Worm (Caenorhabditis elegans) whole organism, L3 larva: ENCODE results near the gene srt-19.
"Not testable (repeated sequence)": the region's sequence is repeated elsewhere in the genome, so short reads cannot be mapped to it uniquely, and the experiment has no call there.

Source experiments
- R02D3.7 ChIP-seq: fragments of 150-350 bp; optimal IDR thresholded peaks from 2 replicates; lab custom pipeline; 2014; ENCODE audit warnings: missing biosample characterization, missing genetic modification characterization
- ZK546.5 ChIP-seq: sonication (generic microtip); optimal IDR thresholded peaks from 2 replicates; lab custom pipeline; 2017; ENCODE audit warnings: missing biosample characterization, missing genetic modification characterization
- aly-2 ChIP-seq: fragments of 150-350 bp; optimal IDR thresholded peaks from 2 replicates; lab custom pipeline; 2014; ENCODE audit warnings: missing biosample characterization, missing genetic modification characterization
- ama-1 ChIP-seq: fragments of 150-350 bp; optimal IDR thresholded peaks from 2 replicates; lab custom pipeline; 2018
- ceh-16 ChIP-seq: sonication (generic microtip); optimal IDR thresholded peaks from 2 replicates; lab custom pipeline; 2017; ENCODE audit warnings: missing biosample characterization, missing genetic modification characterization
- ceh-28 ChIP-seq: fragments of 150-350 bp; optimal IDR thresholded peaks from 2 replicates; lab custom pipeline; 2014; ENCODE audit warnings: missing biosample characterization, missing genetic modification reagents, missing genetic modification characterization
- egl-27 ChIP-seq: sonication (generic microtip); optimal IDR thresholded peaks from 4 replicates; lab custom pipeline; 2017; ENCODE audit warnings: missing biosample characterization, missing genetic modification reagents, missing genetic modification characterization
- egl-5 ChIP-seq: fragments of 150-350 bp; optimal IDR thresholded peaks from 2 replicates; lab custom pipeline; 2017; ENCODE audit warnings: missing biosample characterization, missing genetic modification reagents, missing genetic modification characterization, inconsistent platforms
- elt-2 ChIP-seq: sonication (generic microtip); optimal IDR thresholded peaks from 2 replicates; lab custom pipeline; 2016; ENCODE audit warnings: missing genetic modification reagents, mild to moderate bottlenecking, missing genetic modification characterization, missing compliant biosample characterization
- elt-3 ChIP-seq, 3 experiments: fragments of 150-350 bp in 1 of 3; sonication (generic microtip) in 2 of 3; optimal IDR thresholded peaks; 2 replicates in 2 of 3; 4 replicates in 1 of 3; lab custom pipeline; 2014 to 2017; ENCODE audit warnings: missing biosample characterization in 3 of 3, missing genetic modification characterization in 3 of 3
- fkh-10 ChIP-seq: sonication (generic microtip); optimal IDR thresholded peaks from 2 replicates; lab custom pipeline; 2017; ENCODE audit warnings: missing biosample characterization, missing genetic modification reagents, missing genetic modification characterization
- fos-1 ChIP-seq: fragments of 150-350 bp; optimal IDR thresholded peaks from 2 replicates; lab custom pipeline; 2014; ENCODE audit warnings: missing biosample characterization, missing genetic modification characterization
- hmg-11 ChIP-seq: sonication (generic microtip); optimal IDR thresholded peaks from 2 replicates; lab custom pipeline; 2016; ENCODE audit warnings: missing genetic modification characterization, missing compliant biosample characterization
- jun-1 ChIP-seq: fragments of 150-350 bp; optimal IDR thresholded peaks from 2 replicates; lab custom pipeline; 2014; ENCODE audit warnings: missing biosample characterization, missing genetic modification reagents, missing genetic modification characterization
- lin-39 ChIP-seq: fragments of 150-350 bp; optimal IDR thresholded peaks from 2 replicates; lab custom pipeline; 2018; ENCODE audit warnings: missing biosample characterization, missing genetic modification reagents, missing genetic modification characterization
- lsy-12 ChIP-seq: sonication (generic microtip); optimal IDR thresholded peaks from 2 replicates; lab custom pipeline; 2016; ENCODE audit warnings: mild to moderate bottlenecking, missing genetic modification characterization, missing compliant biosample characterization
- mdl-1 ChIP-seq: fragments of 150-350 bp; optimal IDR thresholded peaks from 2 replicates; lab custom pipeline; 2014; ENCODE audit warnings: missing biosample characterization, missing genetic modification characterization
- mml-1 ChIP-seq: fragments of 150-350 bp; sonication (generic microtip); optimal IDR thresholded peaks from 3 replicates; lab custom pipeline; 2014; ENCODE audit warnings: missing biosample characterization, missing genetic modification characterization
- nfya-1 ChIP-seq: sonication (generic microtip); optimal IDR thresholded peaks from 2 replicates; lab custom pipeline; 2017; ENCODE audit warnings: missing genetic modification characterization, mild to moderate bottlenecking, missing compliant biosample characterization, antibody characterized with exemption, moderate library complexity; ENCODE audit not compliant: insufficient read depth
- nhr-11 ChIP-seq: fragments of 150-350 bp; optimal IDR thresholded peaks from 2 replicates; lab custom pipeline; 2014; ENCODE audit warnings: missing biosample characterization, missing genetic modification characterization
- nhr-12 ChIP-seq: fragments of 150-350 bp; optimal IDR thresholded peaks from 2 replicates; lab custom pipeline; 2014; ENCODE audit warnings: missing biosample characterization, missing genetic modification characterization
- nhr-23 ChIP-seq: fragments of 150-350 bp; optimal IDR thresholded peaks from 2 replicates; lab custom pipeline; 2014; ENCODE audit warnings: missing biosample characterization, missing genetic modification reagents, missing genetic modification characterization
- nhr-237 ChIP-seq: fragments of 150-350 bp; optimal IDR thresholded peaks from 2 replicates; lab custom pipeline; 2014; ENCODE audit warnings: missing biosample characterization, missing genetic modification characterization
- nhr-28 ChIP-seq: fragments of 150-350 bp; optimal IDR thresholded peaks from 2 replicates; lab custom pipeline; 2014; ENCODE audit warnings: missing biosample characterization, missing genetic modification characterization
- nhr-43 ChIP-seq: sonication (generic microtip); optimal IDR thresholded peaks from 2 replicates; lab custom pipeline; 2016; ENCODE audit warnings: mild to moderate bottlenecking, missing genetic modification characterization, missing compliant biosample characterization; ENCODE audit not compliant: poor library complexity, severe bottlenecking
- nhr-76 ChIP-seq: fragments of 150-350 bp; sonication (generic microtip); optimal IDR thresholded peaks from 5 replicates; lab custom pipeline; 2014; ENCODE audit warnings: missing biosample characterization, missing genetic modification characterization
- nhr-77 ChIP-seq: fragments of 150-350 bp; optimal IDR thresholded peaks from 2 replicates; lab custom pipeline; 2014; ENCODE audit warnings: missing biosample characterization, missing genetic modification characterization
- pha-4 ChIP-seq: fragments of 150-350 bp; optimal IDR thresholded peaks from 2 replicates; lab custom pipeline; 2014; ENCODE audit warnings: missing biosample characterization, missing genetic modification reagents, missing genetic modification characterization
- pqm-1 ChIP-seq: fragments of 150-350 bp; optimal IDR thresholded peaks from 2 replicates; lab custom pipeline; 2017; ENCODE audit warnings: missing biosample characterization, missing genetic modification characterization, inconsistent platforms
- sea-2 ChIP-seq: fragments of 150-350 bp; sonication (generic microtip); optimal IDR thresholded peaks from 4 replicates; lab custom pipeline; 2014; ENCODE audit warnings: missing biosample characterization, missing genetic modification reagents, missing genetic modification characterization
- snpc-4 ChIP-seq: fragments of 150-350 bp; optimal IDR thresholded peaks from 2 replicates; lab custom pipeline; 2014; ENCODE audit warnings: missing biosample characterization, missing genetic modification characterization
- tbx-2 ChIP-seq: sonication (generic microtip); optimal IDR thresholded peaks from 2 replicates; lab custom pipeline; 2016; ENCODE audit warnings: mild to moderate bottlenecking, missing genetic modification characterization, missing compliant biosample characterization
- unc-39 ChIP-seq: sonication (generic microtip); optimal IDR thresholded peaks from 4 replicates; lab custom pipeline; 2017; ENCODE audit warnings: missing biosample characterization, missing genetic modification characterization
- zag-1 ChIP-seq: fragments of 150-350 bp; optimal IDR thresholded peaks from 2 replicates; lab custom pipeline; 2014; ENCODE audit warnings: missing biosample characterization, missing genetic modification characterization
- ztf-11 ChIP-seq: fragments of 150-350 bp; optimal IDR thresholded peaks from 2 replicates; lab custom pipeline; 2014; ENCODE audit warnings: missing biosample characterization, missing genetic modification characterization
- ztf-4 ChIP-seq: fragments of 150-350 bp; optimal IDR thresholded peaks from 2 replicates; lab custom pipeline; 2014; ENCODE audit warnings: missing biosample characterization, missing genetic modification characterization

srt-19 gene

ce11 chrV:4284737-4285136 lies at the start of gene srt-19:
Gene srt-19 (plus strand): TSS chrV:4285037.
- not testable (repeated sequence) for TF ChIP-seq egl-5 (tag; lab: Kevin White, UChicago); ztf-4; jun-1 (tag; lab: Kevin White, UChicago)

- TF ChIP-seq nhr-11 (tag; lab: Kevin White, UChicago) (no peak), nhr-12 (no peak), egl-5 (tag; lab: Kevin White, UChicago) (no peak)
These were observed 48.7 kb upstream of the srt-19 start, which contains the start of gene nlp-13 for ce11 chrV:4236118-4236517. Gene nlp-13 (plus strand): TSS chrV:4236418.

ce11 chrV:4240292-4240691 lies 44.5 kb upstream of the srt-19 start, which contains the start of gene srh-204:
Gene srh-204 (minus strand): TSS chrV:4240392.
- TF ChIP-seq lin-39 (tag; lab: Kevin White, UChicago) = no peak
- TF ChIP-seq nhr-43 (tag; lab: Kevin White, UChicago) = no peak
- TF ChIP-seq ceh-28 = no peak
- TF ChIP-seq nhr-77 = no peak
- no peak for TF ChIP-seq ztf-4
- no peak for TF ChIP-seq R02D3.7 (tag; lab: Kevin White, UChicago)
- TF ChIP-seq fos-1 = no peak
- no peak for TF ChIP-seq pha-4 (tag; lab: Kevin White, UChicago)
- TF ChIP-seq nhr-28 (tag; lab: Kevin White, UChicago) = no peak
- TF ChIP-seq elt-2 (tag; lab: Kevin White, UChicago) = no peak
- TF ChIP-seq nfya-1 (tag; lab: Kevin White, UChicago) = no peak
- TF ChIP-seq elt-3 (tag; optimal IDR thresholded peaks at IDR 0.05; lab: Kevin White, UChicago) = no peak
- TF ChIP-seq jun-1 (tag; lab: Kevin White, UChicago) = no peak
- no peak for TF ChIP-seq nhr-237 (tag; lab: Kevin White, UChicago)
- no peak for TF ChIP-seq lsy-12 (tag; lab: Kevin White, UChicago)
- no peak for TF ChIP-seq snpc-4 (tag; lab: Kevin White, UChicago)
- TF ChIP-seq ZK546.5 = no peak

ce11 chrV:4241555-4241954 lies 43.3 kb upstream of the srt-19 start:
- TF ChIP-seq ztf-11 (no peak), hmg-11 (tag; lab: Kevin White, UChicago) (no peak), ztf-4 (no peak), mdl-1 (no peak), ceh-28 (no peak), nhr-23 (tag; lab: Kevin White, UChicago) (no peak), nhr-77 (no peak), nfya-1 (tag; lab: Kevin White, UChicago) (no peak)

ce11 chrV:4242431-4242830 lies 42.4 kb upstream of the srt-19 start, which contains the start of gene srt-12:
Gene srt-12 (minus strand): TSS chrV:4242531.
- TF ChIP-seq ZK546.5 = no peak
- TF ChIP-seq aly-2 (tag; lab: Kevin White, UChicago) = no peak
- TF ChIP-seq, all 47 proteins: peak for 0

- TF ChIP-seq nhr-237 (tag; lab: Kevin White, UChicago) (no peak), ama-1 (lab: Kevin White, UChicago) (no peak), ceh-16 (tag; lab: Kevin White, UChicago) (no peak), hmg-11 (tag; lab: Kevin White, UChicago) (no peak), egl-5 (tag; lab: Kevin White, UChicago) (no peak), nfya-1 (tag; lab: Kevin White, UChicago) (no peak), nhr-12 (no peak), fos-1 (no peak), mml-1 (tag; lab: Kevin White, UChicago) (no peak), sea-2 (GFP tag; lab: Kevin White, UChicago) (no peak), unc-39 (tag; lab: Kevin White, UChicago) (no peak), snpc-4 (tag; lab: Kevin White, UChicago) (no peak)
- TF ChIP-seq, all 47 proteins: peak for 0
These were observed 36.5 kb upstream of the srt-19 start for ce11 chrV:4248359-4248758.

- TF ChIP-seq ztf-4 (no peak), nhr-76 (tag; lab: Kevin White, UChicago) (no peak), snpc-4 (tag; lab: Kevin White, UChicago) (no peak), jun-1 (tag; lab: Kevin White, UChicago) (no peak), fkh-10 (GFP tag; lab: Kevin White, UChicago) (no peak), tbx-2 (tag; lab: Kevin White, UChicago) (no peak), elt-2 (tag; lab: Kevin White, UChicago) (no peak), sea-2 (GFP tag; lab: Kevin White, UChicago) (no peak), zag-1 (tag; lab: Kevin White, UChicago) (no peak), pqm-1 (tag; lab: Kevin White, UChicago) (no peak), hmg-11 (tag; lab: Kevin White, UChicago) (no peak), mdl-1 (no peak), nhr-12 (no peak), egl-27 (tag; lab: Kevin White, UChicago) (no peak)
These were observed 34.8 kb upstream of the srt-19 start, which contains the start of gene srt-13 for ce11 chrV:4250047-4250446. Gene srt-13 (minus strand): TSS chrV:4250147.
